Worm (Caenorhabditis elegans): ENCODE data around the gene hda-1.

hda-1 gene

ce11 chrV:14523788-14524582 is 1.2 kb upstream of the hda-1 start, which contains the start of gene ril-1:
TSS of gene ril-1 (minus strand) at chrV:14524129.
- TF ChIP-seq T22C8.4 (GFP tag; IDR thresholded peaks at IDR 0.05) (no peak), tab-1 (GFP tag; IDR thresholded peaks at IDR 0.05) (0 out of 2 replicates have a peak, but pooled peaks have one; percentile 16), ztf-23 (GFP tag; IDR thresholded peaks at IDR 0.05) (peak; percentile 65), flt-1 (GFP tag; IDR thresholded peaks at IDR 0.05) (no peak), ztf-29 (GFP tag; IDR thresholded peaks at IDR 0.05) (no peak), klf-2 (GFP tag; conservative IDR thresholded peaks at IDR 0.05) (no peak), cog-1 (tag; optimal IDR thresholded peaks at IDR 0.05) (no peak), ref-1 (GFP tag; conservative IDR thresholded peaks at IDR 0.05) (no peak), med-1 (GFP tag; optimal IDR thresholded peaks at IDR 0.05; ENCODE audit: insufficient read depth) (peak; percentile 63)

- TF ChIP-seq flt-1 (GFP tag; IDR thresholded peaks at IDR 0.05) (no peak), ztf-29 (GFP tag; IDR thresholded peaks at IDR 0.05) (no peak), klf-2 (GFP tag; conservative IDR thresholded peaks at IDR 0.05) (no peak), med-1 (GFP tag; optimal IDR thresholded peaks at IDR 0.05; ENCODE audit: insufficient read depth) (no peak), ztf-23 (GFP tag; IDR thresholded peaks at IDR 0.05) (no peak)
Observed at ce11 chrV:14527210-14527609, 2.0 kb downstream of the hda-1 start.

ce11 chrV:14530813-14531212 is 5.6 kb downstream of the hda-1 start, which contains the start of gene kcnl-4:
TSS of gene kcnl-4 (plus strand) at chrV:14531113.
- no peak for TF ChIP-seq ref-1 (GFP tag; conservative IDR thresholded peaks at IDR 0.05)
- TF ChIP-seq cog-1 (tag; optimal IDR thresholded peaks at IDR 0.05), result no peak
- no peak for TF ChIP-seq ztf-29 (GFP tag; IDR thresholded peaks at IDR 0.05)
- no peak for TF ChIP-seq ztf-23 (GFP tag; IDR thresholded peaks at IDR 0.05)
- TF ChIP-seq T22C8.4 (GFP tag; IDR thresholded peaks at IDR 0.05), result no peak
- TF ChIP-seq med-1 (GFP tag; optimal IDR thresholded peaks at IDR 0.05; ENCODE audit: insufficient read depth), result no peak
- TF ChIP-seq klf-2 (GFP tag; conservative IDR thresholded peaks at IDR 0.05), result no peak
- TF ChIP-seq tab-1 (GFP tag; IDR thresholded peaks at IDR 0.05), result no peak
- no peak for TF ChIP-seq flt-1 (GFP tag; IDR thresholded peaks at IDR 0.05)

- TF ChIP-seq ztf-23 (GFP tag; IDR thresholded peaks at IDR 0.05), result no peak
- no peak for TF ChIP-seq klf-2 (GFP tag; conservative IDR thresholded peaks at IDR 0.05)
- no peak for TF ChIP-seq tab-1 (GFP tag; IDR thresholded peaks at IDR 0.05)
- TF ChIP-seq T22C8.4 (GFP tag; IDR thresholded peaks at IDR 0.05), result no peak
- TF ChIP-seq med-1 (GFP tag; optimal IDR thresholded peaks at IDR 0.05; ENCODE audit: insufficient read depth), result no peak
- no peak for TF ChIP-seq flt-1 (GFP tag; IDR thresholded peaks at IDR 0.05)
- no peak for TF ChIP-seq ztf-29 (GFP tag; IDR thresholded peaks at IDR 0.05)
- no peak for TF ChIP-seq ref-1 (GFP tag; conservative IDR thresholded peaks at IDR 0.05)
- no peak for TF ChIP-seq cog-1 (tag; optimal IDR thresholded peaks at IDR 0.05)
Observed at ce11 chrV:14532374-14532773, 7.2 kb downstream of the hda-1 start.

- TF ChIP-seq flt-1 (GFP tag; IDR thresholded peaks at IDR 0.05) (no peak), klf-2 (GFP tag; conservative IDR thresholded peaks at IDR 0.05) (no peak), ztf-23 (GFP tag; IDR thresholded peaks at IDR 0.05) (no peak), cog-1 (tag; optimal IDR thresholded peaks at IDR 0.05) (no peak), med-1 (GFP tag; optimal IDR thresholded peaks at IDR 0.05; ENCODE audit: insufficient read depth) (no peak), ztf-29 (GFP tag; IDR thresholded peaks at IDR 0.05) (no peak), ref-1 (GFP tag; conservative IDR thresholded peaks at IDR 0.05) (no peak), T22C8.4 (GFP tag; IDR thresholded peaks at IDR 0.05) (no peak), tab-1 (GFP tag; IDR thresholded peaks at IDR 0.05) (no peak)
Observed at ce11 chrV:14536274-14536673, 11.1 kb downstream of the hda-1 start, which contains the start of gene tag-191. TSS of gene tag-191 (minus strand) at chrV:14536374.

- TF ChIP-seq tab-1 (GFP tag; IDR thresholded peaks at IDR 0.05), result no peak
- no peak for TF ChIP-seq ztf-29 (GFP tag; IDR thresholded peaks at IDR 0.05)
- TF ChIP-seq ref-1 (GFP tag; conservative IDR thresholded peaks at IDR 0.05), result no peak
- no peak for TF ChIP-seq ztf-23 (GFP tag; IDR thresholded peaks at IDR 0.05)
- TF ChIP-seq cog-1 (tag; optimal IDR thresholded peaks at IDR 0.05), result no peak
- no peak for TF ChIP-seq klf-2 (GFP tag; conservative IDR thresholded peaks at IDR 0.05)
- no peak for TF ChIP-seq T22C8.4 (GFP tag; IDR thresholded peaks at IDR 0.05)
- TF ChIP-seq med-1 (GFP tag; optimal IDR thresholded peaks at IDR 0.05; ENCODE audit: insufficient read depth), result no peak
- no peak for TF ChIP-seq flt-1 (GFP tag; IDR thresholded peaks at IDR 0.05)
Observed at ce11 chrV:14539355-14539754, 14.2 kb downstream of the hda-1 start.

- TF ChIP-seq ztf-23 (GFP tag; IDR thresholded peaks at IDR 0.05), result no peak
- TF ChIP-seq flt-1 (GFP tag; IDR thresholded peaks at IDR 0.05), result no peak
- TF ChIP-seq med-1 (GFP tag; optimal IDR thresholded peaks at IDR 0.05; ENCODE audit: insufficient read depth), result no peak
- no peak for TF ChIP-seq ztf-29 (GFP tag; IDR thresholded peaks at IDR 0.05)
- no peak for TF ChIP-seq tab-1 (GFP tag; IDR thresholded peaks at IDR 0.05)
- no peak for TF ChIP-seq cog-1 (tag; optimal IDR thresholded peaks at IDR 0.05)
- TF ChIP-seq T22C8.4 (GFP tag; IDR thresholded peaks at IDR 0.05), result no peak
- no peak for TF ChIP-seq klf-2 (GFP tag; conservative IDR thresholded peaks at IDR 0.05)
Observed at ce11 chrV:14540932-14541331, 15.7 kb downstream of the hda-1 start.

ce11 chrV:14542138-14542537 is 16.9 kb downstream of the hda-1 start:
- TF ChIP-seq ref-1 (GFP tag; conservative IDR thresholded peaks at IDR 0.05) (no peak), cog-1 (tag; optimal IDR thresholded peaks at IDR 0.05) (no peak), ztf-29 (GFP tag; IDR thresholded peaks at IDR 0.05) (no peak), T22C8.4 (GFP tag; IDR thresholded peaks at IDR 0.05) (no peak), ztf-23 (GFP tag; IDR thresholded peaks at IDR 0.05) (no peak), flt-1 (GFP tag; IDR thresholded peaks at IDR 0.05) (no peak), med-1 (GFP tag; optimal IDR thresholded peaks at IDR 0.05; ENCODE audit: insufficient read depth) (no peak), klf-2 (GFP tag; conservative IDR thresholded peaks at IDR 0.05) (no peak), tab-1 (GFP tag; IDR thresholded peaks at IDR 0.05) (no peak)

- TF ChIP-seq ref-1 (GFP tag; conservative IDR thresholded peaks at IDR 0.05) (no peak), cog-1 (tag; optimal IDR thresholded peaks at IDR 0.05) (peak; percentile 3)
Observed at ce11 chrV:14545816-14546283, 20.7 kb downstream of the hda-1 start, which contains the start of gene rike-1. TSS of gene rike-1 (minus strand) at chrV:14545866.

Data from whole organism, midembryonic.